Fruit fly (Drosophila melanogaster): ENCODE measurements around the gene CG34012.

CG34012 gene

dm6 chr3L:11064689-11065088 is 44.6 kb downstream of the CG34012 start, which contains the start of the genes CG32075, CG45101 and SuUR:
TSS of gene CG32075 (minus strand) at chr3L:11064941.
TSS of gene CG45101 (plus strand) at chr3L:11064991.
TSS of gene SuUR (plus strand) at chr3L:11064991.
- peak; percentile 39 for TF ChIP-seq fd59A (GFP tag; optimal IDR thresholded peaks at IDR 0.05)
- peak; percentile 73 for TF ChIP-seq CG11902 (GFP tag; optimal IDR thresholded peaks at IDR 0.05)
- TF ChIP-seq CG31627 (GFP tag; optimal IDR thresholded peaks at IDR 0.05), result peak; percentile 92
- TF ChIP-seq CG9139 (GFP tag; optimal IDR thresholded peaks at IDR 0.05), result no peak
- peak; percentile 78 for TF ChIP-seq CG3032 (tag; optimal IDR thresholded peaks at IDR 0.05)
- TF ChIP-seq CG11294 (GFP tag; IDR thresholded peaks at IDR 0.05), result peak; percentile 80; the same call in 1 of the 2 replicates
- TF ChIP-seq CG16779 (tag; optimal IDR thresholded peaks at IDR 0.05), result no peak
- TF ChIP-seq spab (GFP tag; optimal IDR thresholded peaks at IDR 0.05), result peak; percentile 31
- TF ChIP-seq Eip75B (GFP tag; optimal IDR thresholded peaks at IDR 0.05), result peak; percentile 83
- peak; percentile 79 for TF ChIP-seq Gug (GFP tag; IDR thresholded peaks at IDR 0.05)
- TF ChIP-seq lz (GFP tag; optimal IDR thresholded peaks at IDR 0.05), result peak; percentile 91
- peak; percentile 43 to 59 for TF ChIP-seq salr (GFP tag; optimal IDR thresholded peaks at IDR 0.05)
- peak; percentile 82 for TF ChIP-seq CG32006 (GFP tag; optimal IDR thresholded peaks at IDR 0.05)
- TF ChIP-seq vri (GFP tag; optimal IDR thresholded peaks at IDR 0.05), result peak; percentile 73
- TF ChIP-seq CG10631 (GFP tag; optimal IDR thresholded peaks at IDR 0.05), result peak; percentile 89
- peak; percentile 70 for TF ChIP-seq CG6163 (GFP tag; IDR thresholded peaks at IDR 0.05)
- TF ChIP-seq CG15336 (GFP tag; IDR thresholded peaks at IDR 0.05), result peak; percentile 75
- TF ChIP-seq Sox15 (GFP tag; optimal IDR thresholded peaks at IDR 0.05), result peak; percentile 82
- peak; percentile 92 for TF ChIP-seq Eip78C (GFP tag)
- TF ChIP-seq esn (GFP tag; optimal IDR thresholded peaks at IDR 0.05), result peak; percentile 92
- peak; percentile 83 for TF ChIP-seq achi (GFP tag; optimal IDR thresholded peaks at IDR 0.05)
- TF ChIP-seq topi (GFP tag; optimal IDR thresholded peaks at IDR 0.05), result peak; percentile 86
- TF ChIP-seq Blimp-1 (GFP tag; optimal IDR thresholded peaks at IDR 0.05), result no peak
- TF ChIP-seq Hr39 (GFP tag; optimal IDR thresholded peaks at IDR 0.05), result peak; percentile 92
- TF ChIP-seq cyc (GFP tag; optimal IDR thresholded peaks at IDR 0.05), result peak; percentile 89
- peak; percentile 65 for TF ChIP-seq Hr38 (GFP tag; optimal IDR thresholded peaks at IDR 0.05)
- TF ChIP-seq OdsH (GFP tag; optimal IDR thresholded peaks at IDR 0.05), result peak; percentile 89
- peak; percentile 80 for TF ChIP-seq CG6792 (GFP tag; optimal IDR thresholded peaks at IDR 0.05)
- TF ChIP-seq CG8119 (GFP tag; IDR thresholded peaks at IDR 0.05), result peak; percentile 60; the same call in 2 of the 3 replicates
- TF ChIP-seq Met (GFP tag; optimal IDR thresholded peaks at IDR 0.05), result peak; percentile 87
- peak; percentile 81 for TF ChIP-seq CG8319 (GFP tag; optimal IDR thresholded peaks at IDR 0.05)
- TF ChIP-seq CG1621 (tag; optimal IDR thresholded peaks at IDR 0.05), result peak; percentile 21
- peak; percentile 73 for TF ChIP-seq CG8632 (GFP tag; optimal IDR thresholded peaks at IDR 0.05)
- peak; percentile 81 for TF ChIP-seq Sox102F (GFP tag; optimal IDR thresholded peaks at IDR 0.05)
- TF ChIP-seq CG11762 (GFP tag; optimal IDR thresholded peaks at IDR 0.05; ENCODE audit: insufficient read depth), result peak; percentile 66
- peak; percentile 88 for TF ChIP-seq acj6 (GFP tag; optimal IDR thresholded peaks at IDR 0.05)
- peak; percentile 38 for TF ChIP-seq Eip93F (GFP tag; optimal IDR thresholded peaks at IDR 0.05)
- peak; percentile 52 for TF ChIP-seq dac (GFP tag; optimal IDR thresholded peaks at IDR 0.05)
- TF ChIP-seq dsx (GFP tag; optimal IDR thresholded peaks at IDR 0.05; ENCODE audit: poor library complexity, severe bottlenecking), result peak; percentile 66
- TF ChIP-seq Sox14 (GFP tag; optimal IDR thresholded peaks at IDR 0.05), result peak; percentile 89
- no peak for TF ChIP-seq CG6854 (GFP tag; optimal IDR thresholded peaks at IDR 0.05)
- TF ChIP-seq pdm3 (GFP tag; optimal IDR thresholded peaks at IDR 0.05), result peak; percentile 90
- TF ChIP-seq CG10669 (GFP tag; optimal IDR thresholded peaks at IDR 0.05), result peak; percentile 75
- TF ChIP-seq svp (GFP tag), result no peak
- TF ChIP-seq Hr4 (GFP tag; optimal IDR thresholded peaks at IDR 0.05), result peak; percentile 88
- TF ChIP-seq CG34406 (GFP tag; optimal IDR thresholded peaks at IDR 0.05), result peak; percentile 82
- TF ChIP-seq Ets21C (GFP tag; optimal IDR thresholded peaks at IDR 0.05), result peak; percentile 85
- TF ChIP-seq eg (GFP tag; IDR thresholded peaks at IDR 0.05), result peak; percentile 88; the same call in 2 of the 3 replicates
- no peak for TF ChIP-seq CG6808 (GFP tag; optimal IDR thresholded peaks at IDR 0.05)
- no peak for TF ChIP-seq fd85E (GFP tag; optimal IDR thresholded peaks at IDR 0.05)
- TF ChIP-seq CG3919 (GFP tag; optimal IDR thresholded peaks at IDR 0.05), result peak; percentile 76
- no peak for TF ChIP-seq Smox (GFP tag; optimal IDR thresholded peaks at IDR 0.05)

All from whole organism, prepupa.